Worm (Caenorhabditis elegans): ENCODE results near the gene F46G11.6.

The F46G11.6 gene

ce11 chrX:5798690-5799089 is 12.4 kb downstream of the F46G11.6 start, which contains the start of gene F46G11.4:
F46G11.4 (minus strand) TSS chrX:5798790.
- TF ChIP-seq elt-3 (tag; optimal IDR thresholded peaks at IDR 0.05) (no peak), ceh-43 (GFP tag; optimal IDR thresholded peaks at IDR 0.05) (no peak), lin-13 (tag; optimal IDR thresholded peaks at IDR 0.05) (no peak), M03D4.4 (tag; optimal IDR thresholded peaks at IDR 0.05) (no peak), mls-2 (tag; optimal IDR thresholded peaks at IDR 0.05) (no peak), mep-1 (tag; optimal IDR thresholded peaks at IDR 0.05) (no peak)

- TF ChIP-seq unc-62 (GFP tag; optimal IDR thresholded peaks at IDR 0.05) (peak; percentile 71), ces-1 (GFP tag; optimal IDR thresholded peaks at IDR 0.05) (peak; percentile 96), cnd-1 (tag; optimal IDR thresholded peaks at IDR 0.05) (no peak)
Observed at ce11 chrX:5799229-5799628, 12.9 kb downstream of the F46G11.6 start.

ce11 chrX:5801156-5801592 is 14.9 kb downstream of the F46G11.6 start:
- TF ChIP-seq lsy-2 (tag; optimal IDR thresholded peaks at IDR 0.05) (peak; percentile 50), mls-2 (tag; optimal IDR thresholded peaks at IDR 0.05) (peak; percentile 89), ces-1 (GFP tag; optimal IDR thresholded peaks at IDR 0.05) (peak; percentile 98), unc-62 (GFP tag; optimal IDR thresholded peaks at IDR 0.05) (peak; percentile 78), ztf-11 (tag; optimal IDR thresholded peaks at IDR 0.05) (no peak), blmp-1 (tag; optimal IDR thresholded peaks at IDR 0.05) (no peak), elt-3 (tag; optimal IDR thresholded peaks at IDR 0.05) (peak; percentile 57), elt-1 (tag; optimal IDR thresholded peaks at IDR 0.05; ENCODE audit: borderline replicate concordance, insufficient read depth) (peak; percentile 23), unc-39 (tag; optimal IDR thresholded peaks at IDR 0.05) (peak; percentile 28), flh-1 (GFP tag; optimal IDR thresholded peaks at IDR 0.05) (peak; percentile 67), nhr-76 (tag; optimal IDR thresholded peaks at IDR 0.05) (no peak), nhr-2 (tag; optimal IDR thresholded peaks at IDR 0.05) (no peak), unc-120 (tag; optimal IDR thresholded peaks at IDR 0.05; ENCODE audit: poor library complexity, severe bottlenecking) (peak; percentile 96), ham-2 (GFP tag; optimal IDR thresholded peaks at IDR 0.05) (peak; percentile 83), cnd-1 (tag; optimal IDR thresholded peaks at IDR 0.05) (peak; percentile 71), sem-2 (GFP tag; optimal IDR thresholded peaks at IDR 0.05) (peak; percentile 66), ceh-39 (tag; optimal IDR thresholded peaks at IDR 0.05) (no peak), ceh-83 (GFP tag; optimal IDR thresholded peaks at IDR 0.05) (peak; percentile 63), sptf-1 (tag; optimal IDR thresholded peaks at IDR 0.05) (peak; percentile 93), nhr-12 (tag; optimal IDR thresholded peaks at IDR 0.05) (peak; percentile 34), tbx-8 (GFP tag; optimal IDR thresholded peaks at IDR 0.05) (peak; percentile 84), M03D4.4 (tag; optimal IDR thresholded peaks at IDR 0.05) (peak; percentile 91), bed-3 (GFP tag; optimal IDR thresholded peaks at IDR 0.05) (peak; percentile 84), mep-1 (tag; optimal IDR thresholded peaks at IDR 0.05) (peak; percentile 49), zip-8 (tag; optimal IDR thresholded peaks at IDR 0.05) (no peak), mab-5 (tag; optimal IDR thresholded peaks at IDR 0.05) (no peak), lin-32 (GFP tag; optimal IDR thresholded peaks at IDR 0.05) (peak; percentile 87), snpc-4 (tag; optimal IDR thresholded peaks at IDR 0.05) (no peak), pha-4 (tag; optimal IDR thresholded peaks at IDR 0.05) (peak; percentile 33), hlh-1 (tag; optimal IDR thresholded peaks at IDR 0.05) (peak; percentile 65), lin-13 (tag; optimal IDR thresholded peaks at IDR 0.05) (peak; percentile 34), nhr-237 (tag; optimal IDR thresholded peaks at IDR 0.05) (peak; percentile 86), nhr-28 (tag; optimal IDR thresholded peaks at IDR 0.05) (peak; percentile 72), drap-1 (GFP tag; optimal IDR thresholded peaks at IDR 0.05) (peak; percentile 95), ceh-43 (GFP tag; optimal IDR thresholded peaks at IDR 0.05) (peak; percentile 72)

- TF ChIP-seq M03D4.4 (tag; optimal IDR thresholded peaks at IDR 0.05) (no peak), ces-1 (GFP tag; optimal IDR thresholded peaks at IDR 0.05) (peak; percentile 92)
Observed at ce11 chrX:5802582-5802981, 16.3 kb downstream of the F46G11.6 start.
